Fruit fly (Drosophila melanogaster) whole organism, embryonic: ENCODE data around the gene CG31493.

Source experiments
- CG1233 ChIP-seq: fragments of 200-800 bp; sonication (Bioruptor generic); optimal IDR thresholded peaks from 4 replicates; lab custom pipeline; 2018; ENCODE audit warnings: missing biosample characterization, mild to moderate bottlenecking, missing genetic modification characterization
- Dp ChIP-seq: fragments of 200-800 bp; sonication (Bioruptor generic); optimal IDR thresholded peaks from 2 replicates; lab custom pipeline; 2018; ENCODE audit warnings: missing biosample characterization, mild to moderate bottlenecking, missing genetic modification characterization, moderate library complexity
- ara ChIP-seq: fragments of 200-800 bp; sonication (Bioruptor generic); IDR thresholded peaks from 2 replicates; pipeline ENCODE4 v1.3.6; 2022; ENCODE audit warnings: missing biosample characterization, missing genetic modification characterization
- tll ChIP-seq, 2 experiments: fragments of 200-800 bp in 1 of 2; fragments of >200 bp in 1 of 2; sonication (Bioruptor generic) in 1 of 2; optimal IDR thresholded peaks; 2 replicates each; lab custom pipeline; 2017 to 2019; ENCODE audit warnings: missing biosample characterization in 2 of 2, missing genetic modification characterization in 2 of 2, mild to moderate bottlenecking in 1 of 2, moderate library complexity in 1 of 2

- TF ChIP-seq CG1233 (no peak), tll (GFP tag; optimal IDR thresholded peaks at IDR 0.05; lab: Kevin White, UChicago) (no peak), Dp (no peak), ara (no peak)
Observed at dm6 chr3R:7087201-7087505, 44.2 kb upstream of the CG31493 start.
